Fruit fly (Drosophila melanogaster) whole organism, embryonic: ENCODE data around the gene Dop2R.
"Not testable (repeated sequence)": the region's sequence is repeated elsewhere in the genome, so short reads cannot be mapped to it uniquely, and the experiment has no call there.

Experiments
- CG17186 ChIP-seq: fragments of 200-800 bp; sonication (Bioruptor generic); optimal IDR thresholded peaks from 3 replicates; lab custom pipeline; 2017; ENCODE audit warnings: missing biosample characterization, missing genetic modification reagents, missing genetic modification characterization
- Eip74EF ChIP-seq, 2 experiments: fragments of 200-800 bp in 1 of 2; fragments of >200 bp in 1 of 2; sonication (Bioruptor generic) in 1 of 2; optimal IDR thresholded peaks; 2 replicates each; lab custom pipeline; 2017 to 2019; ENCODE audit warnings: missing biosample characterization in 2 of 2, missing genetic modification characterization in 2 of 2, mild to moderate bottlenecking in 1 of 2, moderate library complexity in 1 of 2
- Tbp ChIP-seq: fragments of >200 bp; optimal IDR thresholded peaks from 2 replicates; lab custom pipeline; 2018; ENCODE audit warnings: missing biosample characterization, missing genetic modification characterization
- maf-S ChIP-seq: fragments of 200-800 bp; sonication (Bioruptor generic); optimal IDR thresholded peaks from 2 replicates; lab custom pipeline; 2016; ENCODE audit warnings: missing biosample characterization, missing genetic modification characterization
- pho ChIP-seq: fragments of 200-800 bp; sonication (Bioruptor generic); optimal IDR thresholded peaks from 2 replicates; lab custom pipeline; 2016; ENCODE audit warnings: missing biosample characterization, missing genetic modification characterization
- tgo ChIP-seq: fragments of 200-800 bp; sonication (Bioruptor generic); IDR thresholded peaks from 3 replicates; pipeline ENCODE4 v1.3.6; 2022; ENCODE audit warnings: missing biosample characterization, missing genetic modification characterization

- TF ChIP-seq Eip74EF (GFP tag; optimal IDR thresholded peaks at IDR 0.05; lab: Kevin White, UChicago); pho; tgo (GFP tag; lab: Robert Waterston, UW); Tbp (GFP tag; lab: Kevin White, UChicago); maf-S (GFP tag; lab: Kevin White, UChicago); CG17186: not testable (repeated sequence)
These were observed 31.6 kb upstream of the Dop2R start, which contains the start of gene Or19b for dm6 chrX:20094098-20094497.
